Fruit fly (Drosophila melanogaster) whole organism, embryonic: ENCODE results near the gene CG6254.

Source experiments
- Awh ChIP-seq: fragments of 200-800 bp; sonication (Bioruptor generic); IDR thresholded peaks from 2 replicates; pipeline ENCODE4, ENCODE4 v1.3.6; 2022; ENCODE audit warnings: missing biosample characterization, missing genetic modification characterization
- B-H1 ChIP-seq: fragments of 200-800 bp; sonication (Bioruptor generic); IDR thresholded peaks from 3 replicates; pipeline ENCODE4 v1.3.6; 2022; ENCODE audit warnings: missing biosample characterization, missing genetic modification characterization
- CG10147 ChIP-seq: fragments of 200-800 bp; sonication (Bioruptor generic); optimal IDR thresholded peaks from 2 replicates; lab custom pipeline; 2019; ENCODE audit warnings: missing biosample characterization, mild to moderate bottlenecking, missing genetic modification characterization, moderate library complexity
- CG10209 ChIP-seq: fragments of 200-800 bp; sonication (Bioruptor generic); optimal IDR thresholded peaks from 3 replicates; lab custom pipeline; 2017; ENCODE audit warnings: missing biosample characterization, mild to moderate bottlenecking, missing genetic modification characterization, missing genetic modification reagents
- CG10462 ChIP-seq: fragments of 200-800 bp; sonication (Bioruptor generic); optimal IDR thresholded peaks from 2 replicates; lab custom pipeline; 2016; ENCODE audit warnings: missing biosample characterization, missing genetic modification characterization
- CG11247 ChIP-seq: fragments of 200-800 bp; sonication (Bioruptor generic); IDR thresholded peaks from 2 replicates; pipeline ENCODE4 v1.3.6; 2022; ENCODE audit warnings: missing biosample characterization, missing genetic modification characterization
- CG11695 ChIP-seq: fragments of 200-800 bp; sonication (Bioruptor generic); IDR thresholded peaks from 3 replicates; pipeline ENCODE4 v1.3.6; 2022; ENCODE audit warnings: missing biosample characterization, missing genetic modification characterization
- CG12155 ChIP-seq: fragments of 200-800 bp; sonication (Bioruptor generic); optimal IDR thresholded peaks from 3 replicates; lab custom pipeline; 2016; ENCODE audit warnings: missing biosample characterization, missing genetic modification characterization
- CG12299 ChIP-seq: fragments of 200-800 bp; sonication (Bioruptor generic); optimal IDR thresholded peaks from 2 replicates; lab custom pipeline; 2018; ENCODE audit warnings: missing biosample characterization, mild to moderate bottlenecking, missing genetic modification characterization
- CG1832 ChIP-seq: fragments of 200-800 bp; sonication (Bioruptor generic); optimal IDR thresholded peaks from 2 replicates; lab custom pipeline; 2017; ENCODE audit warnings: missing biosample characterization, mild to moderate bottlenecking, missing genetic modification characterization, inconsistent platforms
- CG2199 ChIP-seq: fragments of 200-800 bp; sonication (Bioruptor generic); IDR thresholded peaks from 3 replicates; pipeline ENCODE4 v1.3.6; 2022; ENCODE audit warnings: missing biosample characterization, missing genetic modification characterization
- CG2678 ChIP-seq: fragments of 200-800 bp; sonication (Bioruptor generic); optimal IDR thresholded peaks from 3 replicates; lab custom pipeline; 2019; ENCODE audit warnings: missing biosample characterization, mild to moderate bottlenecking, missing genetic modification characterization, moderate library complexity
- CG30431 ChIP-seq: fragments of 200-800 bp; sonication (Bioruptor generic); optimal IDR thresholded peaks from 2 replicates; lab custom pipeline; 2017; ENCODE audit warnings: missing biosample characterization, missing genetic modification characterization
- CG31441 ChIP-seq: fragments of 200-800 bp; sonication (Bioruptor generic); IDR thresholded peaks from 2 replicates; pipeline ENCODE4 v1.3.6; 2022; ENCODE audit warnings: missing biosample characterization, missing genetic modification characterization
- CG3163 ChIP-seq: fragments of 200-800 bp; sonication (Bioruptor generic); optimal IDR thresholded peaks from 3 replicates; lab custom pipeline; 2016; ENCODE audit warnings: missing biosample characterization, missing genetic modification characterization
- CG34422 ChIP-seq: fragments of 200-800 bp; sonication (Bioruptor generic); IDR thresholded peaks from 3 replicates; pipeline ENCODE4 v1.3.6; 2022; ENCODE audit warnings: missing biosample characterization, missing genetic modification characterization
- CG4282 ChIP-seq: fragments of 200-800 bp; sonication (Bioruptor generic); optimal IDR thresholded peaks from 2 replicates; lab custom pipeline; 2016; ENCODE audit warnings: missing biosample characterization, missing genetic modification characterization
- CG5953 ChIP-seq: fragments of 200-800 bp; sonication (Bioruptor generic); IDR thresholded peaks from 2 replicates; pipeline ENCODE4 v1.3.6; 2022; ENCODE audit warnings: missing biosample characterization, missing genetic modification characterization
- CG6689 ChIP-seq: fragments of 200-800 bp; sonication (Bioruptor generic); IDR thresholded peaks from 2 replicates; pipeline ENCODE4 v1.3.6; 2022; ENCODE audit warnings: missing biosample characterization, missing genetic modification characterization
- CG6791 ChIP-seq: fragments of 200-800 bp; sonication (Bioruptor generic); IDR thresholded peaks from 3 replicates; pipeline ENCODE4 v1.3.6; 2022; ENCODE audit warnings: missing biosample characterization, missing genetic modification characterization; ENCODE audit not compliant: partially characterized antibody
- CG9609 ChIP-seq: fragments of 200-800 bp; sonication (Bioruptor generic); optimal IDR thresholded peaks from 3 replicates; lab custom pipeline; 2016; ENCODE audit warnings: missing biosample characterization, missing genetic modification characterization
- Dbx ChIP-seq: fragments of 200-800 bp; sonication (Bioruptor generic); IDR thresholded peaks from 3 replicates; pipeline ENCODE4 v1.3.6; 2022; ENCODE audit warnings: missing biosample characterization, missing genetic modification characterization
- Deaf1 ChIP-seq: fragments of 200-800 bp; optimal IDR thresholded peaks from 3 replicates; lab custom pipeline; 2019; ENCODE audit warnings: missing biosample characterization, mild to moderate bottlenecking, missing genetic modification characterization, moderate library complexity
- Dref ChIP-seq: fragments of 200-800 bp; sonication (Bioruptor generic); IDR thresholded peaks from 2 replicates; pipeline ENCODE4 v1.3.6; 2022; ENCODE audit warnings: missing biosample characterization, missing genetic modification characterization
- E2f1 ChIP-seq: fragments of 200-800 bp; sonication (Bioruptor generic); IDR thresholded peaks from 2 replicates; pipeline ENCODE4 v1.3.6; 2022; ENCODE audit warnings: missing biosample characterization, missing genetic modification characterization
- Fer2 ChIP-seq: fragments of 200-800 bp; sonication (Bioruptor generic); optimal IDR thresholded peaks from 2 replicates; lab custom pipeline; 2018; ENCODE audit warnings: missing biosample characterization, mild to moderate bottlenecking, missing genetic modification characterization, moderate library complexity
- Fer3 ChIP-seq: fragments of 200-800 bp; sonication (Bioruptor generic); optimal IDR thresholded peaks from 2 replicates; lab custom pipeline; 2018; ENCODE audit warnings: missing biosample characterization, mild to moderate bottlenecking, missing genetic modification characterization, moderate library complexity
- HLH3B ChIP-seq: fragments of 200-800 bp; sonication (Bioruptor generic); IDR thresholded peaks from 2 replicates; pipeline ENCODE4 v1.3.6; 2022; ENCODE audit warnings: missing biosample characterization, missing genetic modification characterization
- Hey ChIP-seq: fragments of 200-800 bp; sonication (Bioruptor generic); optimal IDR thresholded peaks from 3 replicates; lab custom pipeline; 2018; ENCODE audit warnings: missing biosample characterization, mild to moderate bottlenecking, missing genetic modification characterization
- Hr51 ChIP-seq, 2 experiments: fragments of 200-800 bp; sonication (Bioruptor generic); optimal IDR thresholded peaks; 2 replicates in 1 of 2; 3 replicates in 1 of 2; lab custom pipeline; 2016 to 2018; ENCODE audit warnings: missing biosample characterization in 2 of 2, missing genetic modification characterization in 2 of 2, mild to moderate bottlenecking in 1 of 2, moderate library complexity in 1 of 2
- Neu2 ChIP-seq: fragments of 200-800 bp; sonication (Bioruptor generic); optimal IDR thresholded peaks from 3 replicates; lab custom pipeline; 2016; ENCODE audit warnings: missing biosample characterization, missing genetic modification characterization, borderline replicate concordance
- Nf-YC ChIP-seq: fragments of 200-800 bp; optimal IDR thresholded peaks from 3 replicates; lab custom pipeline; 2019; ENCODE audit warnings: missing biosample characterization, mild to moderate bottlenecking, missing genetic modification characterization, moderate library complexity
- ac ChIP-seq: fragments of 200-800 bp; sonication (Bioruptor generic); optimal IDR thresholded peaks from 3 replicates; lab custom pipeline; 2017; ENCODE audit warnings: missing biosample characterization, mild to moderate bottlenecking, missing genetic modification characterization
- bcd ChIP-seq: fragments of 200-800 bp; sonication (Bioruptor generic); optimal IDR thresholded peaks from 2 replicates; lab custom pipeline; 2017; ENCODE audit warnings: missing biosample characterization, mild to moderate bottlenecking, missing genetic modification characterization
- btn ChIP-seq: fragments of 200-800 bp; sonication (Bioruptor generic); optimal IDR thresholded peaks from 2 replicates; lab custom pipeline; 2016; ENCODE audit warnings: missing biosample characterization, missing genetic modification characterization
- chm ChIP-seq: fragments of 200-800 bp; sonication (Bioruptor generic); IDR thresholded peaks from 2 replicates; pipeline ENCODE4 v1.3.6; 2022; ENCODE audit warnings: missing biosample characterization, missing genetic modification characterization
- crol ChIP-seq: fragments of 200-800 bp; sonication (Bioruptor generic); IDR thresholded peaks from 2 replicates; pipeline ENCODE4 v1.3.6; 2022; ENCODE audit warnings: missing biosample characterization, missing genetic modification characterization
- emc ChIP-seq: fragments of 200-800 bp; sonication (Bioruptor generic); optimal IDR thresholded peaks from 2 replicates; lab custom pipeline; 2016; ENCODE audit warnings: missing biosample characterization, missing genetic modification characterization
- fd102C ChIP-seq: fragments of 200-800 bp; sonication (Bioruptor generic); optimal IDR thresholded peaks from 2 replicates; lab custom pipeline; 2018; ENCODE audit warnings: missing biosample characterization, mild to moderate bottlenecking, missing genetic modification characterization, moderate library complexity
- fd3F ChIP-seq: fragments of 200-800 bp; sonication (Bioruptor generic); optimal IDR thresholded peaks from 2 replicates; lab custom pipeline; 2018; ENCODE audit warnings: missing biosample characterization, mild to moderate bottlenecking, missing genetic modification characterization, moderate library complexity
- grn ChIP-seq: fragments of 200-800 bp; sonication (Bioruptor generic); optimal IDR thresholded peaks from 3 replicates; lab custom pipeline; 2017; ENCODE audit warnings: missing biosample characterization, missing genetic modification characterization
- her ChIP-seq: fragments of 200-800 bp; sonication (Bioruptor generic); optimal IDR thresholded peaks from 2 replicates; lab custom pipeline; 2016; ENCODE audit warnings: missing biosample characterization, missing genetic modification characterization
- lola ChIP-seq, 3 experiments: fragments of >200 bp in 2 of 3; fragments of 200-800 bp in 1 of 3; sonication (Bioruptor generic) in 1 of 3; optimal IDR thresholded peaks; 2 replicates each; lab custom pipeline; 2017 to 2019; ENCODE audit warnings: missing biosample characterization in 3 of 3, missing genetic modification characterization in 3 of 3, mild to moderate bottlenecking in 1 of 3, moderate library complexity in 1 of 3
- peb ChIP-seq: fragments of 200-800 bp; sonication (Bioruptor generic); IDR thresholded peaks from 2 replicates; pipeline ENCODE4 v1.3.6; 2022; ENCODE audit warnings: missing biosample characterization, missing genetic modification characterization
- prd ChIP-seq, 3 experiments: fragments of >200 bp in 2 of 3; fragments of 200-800 bp in 1 of 3; sonication (Bioruptor generic) in 1 of 3; optimal IDR thresholded peaks in 2 of 3; IDR thresholded peaks in 1 of 3; 2 replicates in 2 of 3; 3 replicates in 1 of 3; pipeline versions ENCODE4 v1.3.6 to Lab custom; 2017 to 2022; ENCODE audit warnings: missing biosample characterization in 1 of 3, missing genetic modification characterization in 1 of 3
- sug ChIP-seq: fragments of 200-800 bp; optimal IDR thresholded peaks from 2 replicates; lab custom pipeline; 2019; ENCODE audit warnings: missing biosample characterization, mild to moderate bottlenecking, missing genetic modification characterization, moderate library complexity
- tup ChIP-seq: fragments of 200-800 bp; sonication (Bioruptor generic); optimal IDR thresholded peaks from 2 replicates; lab custom pipeline; 2016; ENCODE audit warnings: missing biosample characterization, mild to moderate bottlenecking, missing genetic modification characterization, moderate library complexity
- tx ChIP-seq: fragments of 200-800 bp; sonication (Bioruptor generic); optimal IDR thresholded peaks from 2 replicates; lab custom pipeline; 2016; ENCODE audit warnings: missing biosample characterization, missing genetic modification characterization
- vnd ChIP-seq: fragments of 200-800 bp; sonication (Bioruptor generic); IDR thresholded peaks from 3 replicates; pipeline ENCODE4 v1.3.6; 2022; ENCODE audit warnings: missing biosample characterization, missing genetic modification characterization; ENCODE audit not compliant: partially characterized antibody

Gene CG6254

DNA sequence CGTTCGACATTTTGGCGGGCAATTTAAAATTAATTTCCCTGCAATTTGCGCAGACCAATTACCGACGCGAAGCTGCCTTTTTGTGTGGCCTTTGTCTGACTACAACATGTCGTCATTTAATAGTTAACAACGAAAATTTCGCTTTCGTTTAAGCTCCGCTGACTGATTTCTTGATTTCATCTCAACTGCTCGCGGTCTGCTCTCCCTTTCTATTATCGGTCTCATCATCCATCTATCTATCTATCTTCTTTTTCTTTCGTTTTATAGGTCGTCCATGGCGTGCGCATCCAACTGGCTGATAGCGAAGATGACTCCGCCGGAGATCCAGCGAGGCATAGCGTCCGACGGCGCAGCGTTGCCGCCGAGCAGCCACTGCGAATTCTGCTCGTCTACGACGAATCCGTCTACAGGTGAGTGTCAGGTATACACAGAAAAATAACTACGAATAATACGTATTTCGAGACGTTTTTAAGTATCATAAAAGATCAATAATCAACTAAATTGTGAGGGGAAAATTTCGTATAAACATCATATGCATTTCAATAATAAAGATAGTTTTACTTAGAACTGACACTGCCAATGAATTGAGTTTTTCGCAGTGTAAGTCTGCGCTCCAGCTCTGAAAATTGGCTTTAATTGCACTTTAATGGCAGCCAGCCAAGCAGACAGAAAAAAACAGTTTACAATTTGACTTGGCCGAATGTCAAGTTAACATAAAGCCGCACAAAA, 7.0 kb downstream of the CG6254 start (continued):
- TF ChIP-seq HLH3B (GFP tag; lab: Robert Waterston, UW) (peak; percentile 39; the same call in 1 of the 2 replicates), CG10147 (no peak), Nf-YC (tag; lab: Kevin White, UChicago) (no peak), Dref (GFP tag; lab: Robert Waterston, UW) (no peak), CG34422 (0 out of 3 replicates have a peak, but pooled peaks have one; percentile 24), Awh (0 out of 2 replicates have a peak, but pooled peaks have one; percentile 24), btn (GFP tag; lab: Kevin White, UChicago) (no peak), CG5953 (GFP tag; lab: Robert Waterston, UW) (peak; percentile 49; the same call in 1 of the 2 replicates), CG1832 (GFP tag; lab: Kevin White, UChicago) (no peak), crol (no peak), tup (no peak), CG2678 (tag; lab: Kevin White, UChicago) (no peak), CG3163 (GFP tag; lab: Kevin White, UChicago) (no peak), CG2199 (GFP tag; lab: Robert Waterston, UW) (no peak), CG10209 (GFP tag; lab: Kevin White, UChicago) (no peak), tx (no peak), prd (optimal IDR thresholded peaks at IDR 0.05; lab: Kevin White, UChicago) (no peak), prd (GFP tag; IDR thresholded peaks at IDR 0.05; lab: Robert Waterston, UW) (peak; percentile 67), grn (GFP tag; lab: Kevin White, UChicago) (peak; percentile 23), ac (no peak), peb (GFP tag; lab: Robert Waterston, UW) (no peak), Neu2 (GFP tag; lab: Kevin White, UChicago) (no peak), CG12299 (tag; lab: Kevin White, UChicago) (no peak), bcd (GFP tag; lab: Kevin White, UChicago) (no peak), her (no peak), CG9609 (no peak), CG6689 (GFP tag; lab: Robert Waterston, UW) (peak; percentile 48), CG11695 (GFP tag; lab: Robert Waterston, UW) (0 out of 3 replicates have a peak, but pooled peaks have one; percentile 12), E2f1 (GFP tag; lab: Robert Waterston, UW) (peak; percentile 31; the same call in 1 of the 2 replicates), vnd (no peak), Deaf1 (no peak), CG11247 (GFP tag; lab: Robert Waterston, UW) (no peak), CG4282 (GFP tag; lab: Kevin White, UChicago) (no peak), CG12155 (GFP tag; lab: Kevin White, UChicago) (no peak), CG31441 (GFP tag; lab: Robert Waterston, UW) (no peak), chm (GFP tag; lab: Robert Waterston, UW) (no peak), Fer2 (no peak), fd102C (GFP tag; lab: Kevin White, UChicago) (no peak), Dbx (GFP tag; lab: Robert Waterston, UW) (no peak), sug (tag; lab: Kevin White, UChicago) (no peak), CG30431 (GFP tag; lab: Kevin White, UChicago) (no peak), emc (GFP tag; lab: Kevin White, UChicago) (no peak), Hey (tag; lab: Kevin White, UChicago) (no peak), CG6791 (GFP tag; lab: Robert Waterston, UW) (no peak), Fer3 (tag; lab: Kevin White, UChicago) (no peak), fd3F (no peak), lola (GFP tag; optimal IDR thresholded peaks at IDR 0.05; lab: Kevin White, UChicago) (no peak), CG10462 (GFP tag; lab: Kevin White, UChicago) (no peak), Hr51 (GFP tag; optimal IDR thresholded peaks at IDR 0.05; lab: Kevin White, UChicago) (no peak), B-H1 (GFP tag; lab: Robert Waterston, UW) (peak; percentile 54; the same call in 2 of the 3 replicates)
